Worm (Caenorhabditis elegans) whole organism, midembryonic: Measurements from ENCODE around the gene C15H9.2.

Source experiments
- flt-1 ChIP-seq: fragments of 200-800 bp; sonication (Bioruptor generic); IDR thresholded peaks from 2 replicates; pipeline ENCODE4 v1.3.6; 2022; ENCODE audit warnings: missing genetic modification characterization, missing compliant biosample characterization
- klf-2 ChIP-seq: fragments of 200-800 bp; sonication (Bioruptor generic); conservative IDR thresholded peaks from 2 replicates; pipeline ENCODE4 v1.3.6; 2022; ENCODE audit warnings: missing genetic modification reagents, missing genetic modification characterization, missing compliant biosample characterization
- ref-1 ChIP-seq: fragments of 200-800 bp; sonication (Bioruptor generic); conservative IDR thresholded peaks from 2 replicates; pipeline ENCODE4 v1.3.6; 2022; ENCODE audit warnings: missing genetic modification reagents, missing genetic modification characterization, missing compliant biosample characterization
- tab-1 ChIP-seq: fragments of 200-800 bp; sonication (Bioruptor generic); IDR thresholded peaks from 2 replicates; pipeline ENCODE4 v1.3.6; 2022; ENCODE audit warnings: missing genetic modification characterization, missing compliant biosample characterization
- ztf-23 ChIP-seq: fragments of 200-800 bp; sonication (Bioruptor generic); IDR thresholded peaks from 2 replicates; pipeline ENCODE4 v1.3.6; 2022; ENCODE audit warnings: missing genetic modification reagents, missing genetic modification characterization, missing compliant biosample characterization
- ztf-29 ChIP-seq: fragments of 200-800 bp; sonication (Bioruptor generic); IDR thresholded peaks from 2 replicates; pipeline ENCODE4 v1.3.6; 2022; ENCODE audit warnings: missing genetic modification reagents, missing genetic modification characterization, missing compliant biosample characterization

ce11 chrX:6098420-6098819, 19.9 kb upstream of the C15H9.2 start:
- TF ChIP-seq flt-1 (GFP tag; lab: Robert Waterston, UW) (no peak), ztf-23 (GFP tag; lab: Robert Waterston, UW) (0 out of 2 replicates have a peak, but pooled peaks have one; percentile 17), ref-1 (GFP tag; lab: Robert Waterston, UW) (no peak), tab-1 (GFP tag; lab: Robert Waterston, UW) (no peak), klf-2 (GFP tag; lab: Robert Waterston, UW) (no peak), ztf-29 (GFP tag; lab: Robert Waterston, UW) (no peak)
